Fruit fly (Drosophila melanogaster) whole organism, prepupa: ENCODE measurements around the gene CG10650.

ENCODE experiments used
- Blimp-1 ChIP-seq: fragments of 200-800 bp; sonication (Bioruptor generic); optimal IDR thresholded peaks from 3 replicates; lab custom pipeline; 2017; ENCODE audit warnings: missing biosample characterization, missing genetic modification characterization, mild to moderate bottlenecking, moderate library complexity, missing genetic modification reagents
- CG10631 ChIP-seq: fragments of 200-800 bp; sonication (Bioruptor generic); optimal IDR thresholded peaks from 2 replicates; lab custom pipeline; 2016; ENCODE audit warnings: missing biosample characterization, missing genetic modification characterization
- CG11294 ChIP-seq: fragments of 200-800 bp; sonication (Bioruptor generic); IDR thresholded peaks from 2 replicates; pipeline ENCODE4 v1.3.6; 2022; ENCODE audit warnings: missing biosample characterization, missing genetic modification characterization
- CG11762 ChIP-seq: fragments of 200-800 bp; sonication (Bioruptor generic); optimal IDR thresholded peaks from 3 replicates; lab custom pipeline; 2016; ENCODE audit warnings: missing biosample characterization, missing genetic modification characterization; ENCODE audit not compliant: insufficient read depth
- CG11902 ChIP-seq: fragments of 200-800 bp; sonication (Bioruptor generic); optimal IDR thresholded peaks from 3 replicates; lab custom pipeline; 2016; ENCODE audit warnings: missing biosample characterization, missing genetic modification characterization
- CG1621 ChIP-seq: fragments of 200-800 bp; sonication (Bioruptor generic); optimal IDR thresholded peaks from 3 replicates; lab custom pipeline; 2018; ENCODE audit warnings: missing biosample characterization, mild to moderate bottlenecking, missing genetic modification characterization
- CG16779 ChIP-seq: fragments of 200-800 bp; sonication (Bioruptor generic); optimal IDR thresholded peaks from 3 replicates; lab custom pipeline; 2017; ENCODE audit warnings: missing biosample characterization, mild to moderate bottlenecking, missing genetic modification characterization
- CG3032 ChIP-seq: fragments of 200-800 bp; optimal IDR thresholded peaks from 2 replicates; lab custom pipeline; 2019; ENCODE audit warnings: missing biosample characterization, mild to moderate bottlenecking, missing genetic modification characterization, moderate library complexity
- CG32006 ChIP-seq: fragments of 200-800 bp; sonication (Bioruptor generic); optimal IDR thresholded peaks from 3 replicates; lab custom pipeline; 2017; ENCODE audit warnings: missing biosample characterization, mild to moderate bottlenecking, missing genetic modification characterization
- CG34406 ChIP-seq: fragments of 200-800 bp; sonication (Bioruptor generic); optimal IDR thresholded peaks from 3 replicates; lab custom pipeline; 2016; ENCODE audit warnings: missing biosample characterization, missing genetic modification characterization
- CG3919 ChIP-seq: fragments of 200-800 bp; sonication (Bioruptor generic); optimal IDR thresholded peaks from 3 replicates; lab custom pipeline; 2016; ENCODE audit warnings: missing biosample characterization, missing genetic modification characterization
- CG4318 ChIP-seq: fragments of 200-800 bp; sonication (Bioruptor generic); optimal IDR thresholded peaks from 3 replicates; lab custom pipeline; 2017; ENCODE audit warnings: missing biosample characterization, mild to moderate bottlenecking, missing genetic modification characterization
- CG6163 ChIP-seq: fragments of 200-800 bp; sonication (Bioruptor generic); IDR thresholded peaks from 3 replicates; pipeline ENCODE4 v1.3.6; 2022; ENCODE audit warnings: missing biosample characterization, missing genetic modification characterization
- CG6276 ChIP-seq: fragments of 200-800 bp; sonication (Bioruptor generic); optimal IDR thresholded peaks from 2 replicates; lab custom pipeline; 2017; ENCODE audit warnings: missing biosample characterization, mild to moderate bottlenecking, missing genetic modification characterization
- CG6792 ChIP-seq: fragments of 200-800 bp; sonication (Bioruptor generic); optimal IDR thresholded peaks from 3 replicates; lab custom pipeline; 2016; ENCODE audit warnings: missing biosample characterization, missing genetic modification characterization
- CG6808 ChIP-seq: fragments of 200-800 bp; sonication (Bioruptor generic); optimal IDR thresholded peaks from 3 replicates; lab custom pipeline; 2017; ENCODE audit warnings: missing biosample characterization, missing genetic modification characterization, mild to moderate bottlenecking, moderate library complexity, missing genetic modification reagents
- CG6854 ChIP-seq: fragments of 200-800 bp; sonication (Bioruptor generic); optimal IDR thresholded peaks from 2 replicates; lab custom pipeline; 2017; ENCODE audit warnings: missing biosample characterization, mild to moderate bottlenecking, missing genetic modification characterization
- CG7368 ChIP-seq: fragments of 200-800 bp; sonication (Bioruptor generic); optimal IDR thresholded peaks from 3 replicates; lab custom pipeline; 2016; ENCODE audit warnings: missing biosample characterization, missing genetic modification characterization
- CG8119 ChIP-seq: fragments of 200-800 bp; sonication (Bioruptor generic); IDR thresholded peaks from 3 replicates; pipeline ENCODE4 v1.3.6; 2022; ENCODE audit warnings: missing biosample characterization, missing genetic modification characterization
- CG8319 ChIP-seq: fragments of 200-800 bp; sonication (Bioruptor generic); optimal IDR thresholded peaks from 3 replicates; lab custom pipeline; 2016; ENCODE audit warnings: missing biosample characterization, missing genetic modification characterization
- CG8632 ChIP-seq: fragments of 200-800 bp; sonication (Bioruptor generic); optimal IDR thresholded peaks from 3 replicates; lab custom pipeline; 2016; ENCODE audit warnings: missing biosample characterization, missing genetic modification characterization
- CG9139 ChIP-seq: fragments of 200-800 bp; sonication (Bioruptor generic); optimal IDR thresholded peaks from 3 replicates; lab custom pipeline; 2017; ENCODE audit warnings: missing biosample characterization, mild to moderate bottlenecking, missing genetic modification characterization
- Eip78C ChIP-seq: fragments of 200-800 bp; sonication (Bioruptor generic); peaks from one replicate; lab custom pipeline; 2016; ENCODE audit warnings: missing biosample characterization, missing genetic modification characterization
- Eip93F ChIP-seq: fragments of 200-800 bp; sonication (Bioruptor generic); optimal IDR thresholded peaks from 2 replicates; lab custom pipeline; 2016; ENCODE audit warnings: missing biosample characterization, mild to moderate bottlenecking, missing genetic modification characterization
- Ets21C ChIP-seq: fragments of 200-800 bp; sonication (Bioruptor generic); optimal IDR thresholded peaks from 3 replicates; lab custom pipeline; 2016; ENCODE audit warnings: missing biosample characterization, missing genetic modification characterization
- Hr38 ChIP-seq: sonication (Bioruptor generic); optimal IDR thresholded peaks from 2 replicates; lab custom pipeline; 2016; ENCODE audit warnings: missing biosample characterization, missing genetic modification characterization
- Hr39 ChIP-seq: fragments of 200-800 bp; sonication (Bioruptor generic); optimal IDR thresholded peaks from 2 replicates; lab custom pipeline; 2016; ENCODE audit warnings: missing biosample characterization, missing genetic modification characterization
- Hr4 ChIP-seq: fragments of 200-800 bp; sonication (Bioruptor generic); optimal IDR thresholded peaks from 3 replicates; lab custom pipeline; 2016; ENCODE audit warnings: missing biosample characterization, missing genetic modification characterization
- Lpt ChIP-seq: fragments of 200-800 bp; sonication (Bioruptor generic); optimal IDR thresholded peaks from 3 replicates; lab custom pipeline; 2016; ENCODE audit warnings: missing biosample characterization, missing genetic modification characterization
- Met ChIP-seq: fragments of 200-800 bp; sonication (Bioruptor generic); optimal IDR thresholded peaks from 3 replicates; lab custom pipeline; 2016; ENCODE audit warnings: missing biosample characterization, missing genetic modification characterization
- OdsH ChIP-seq: fragments of 200-800 bp; sonication (Bioruptor generic); optimal IDR thresholded peaks from 3 replicates; lab custom pipeline; 2016; ENCODE audit warnings: missing biosample characterization, missing genetic modification characterization
- Sox102F ChIP-seq: fragments of 200-800 bp; sonication (Bioruptor generic); optimal IDR thresholded peaks from 2 replicates; lab custom pipeline; 2016; ENCODE audit warnings: missing biosample characterization, mild to moderate bottlenecking, missing genetic modification characterization
- Sox14 ChIP-seq: fragments of 200-800 bp; sonication (Bioruptor generic); optimal IDR thresholded peaks from 3 replicates; lab custom pipeline; 2016; ENCODE audit warnings: missing biosample characterization, missing genetic modification characterization
- Sox15 ChIP-seq: fragments of 200-800 bp; sonication (Bioruptor generic); optimal IDR thresholded peaks from 3 replicates; lab custom pipeline; 2016; ENCODE audit warnings: missing biosample characterization, missing genetic modification characterization
- achi ChIP-seq: fragments of 200-800 bp; sonication (Bioruptor generic); optimal IDR thresholded peaks from 3 replicates; lab custom pipeline; 2016; ENCODE audit warnings: missing biosample characterization, missing genetic modification characterization
- acj6 ChIP-seq: fragments of 200-800 bp; sonication (Bioruptor generic); optimal IDR thresholded peaks from 3 replicates; lab custom pipeline; 2016; ENCODE audit warnings: missing biosample characterization, missing genetic modification characterization
- cyc ChIP-seq: fragments of 200-800 bp; sonication (Bioruptor generic); optimal IDR thresholded peaks from 3 replicates; lab custom pipeline; 2016; ENCODE audit warnings: missing biosample characterization, missing genetic modification characterization
- dac ChIP-seq: fragments of 200-800 bp; sonication (Bioruptor generic); optimal IDR thresholded peaks from 2 replicates; lab custom pipeline; 2017; ENCODE audit warnings: missing biosample characterization, mild to moderate bottlenecking, missing genetic modification characterization
- dsx ChIP-seq: fragments of 200-800 bp; optimal IDR thresholded peaks from 3 replicates; lab custom pipeline; 2019; ENCODE audit warnings: missing biosample characterization, mild to moderate bottlenecking, missing genetic modification characterization, moderate library complexity; ENCODE audit not compliant: poor library complexity, severe bottlenecking
- fd59A ChIP-seq: fragments of 200-800 bp; sonication (Bioruptor generic); optimal IDR thresholded peaks from 2 replicates; lab custom pipeline; 2017; ENCODE audit warnings: missing biosample characterization, mild to moderate bottlenecking, missing genetic modification characterization, missing genetic modification reagents
- fd85E ChIP-seq: fragments of 200-800 bp; sonication (Bioruptor generic); optimal IDR thresholded peaks from 3 replicates; lab custom pipeline; 2016; ENCODE audit warnings: missing biosample characterization, missing genetic modification characterization
- net ChIP-seq: fragments of 200-800 bp; sonication (Bioruptor generic); optimal IDR thresholded peaks from 3 replicates; lab custom pipeline; 2016; ENCODE audit warnings: missing biosample characterization, missing genetic modification characterization
- salr ChIP-seq, 2 experiments: fragments of 200-800 bp; sonication (Bioruptor generic); optimal IDR thresholded peaks; 3 replicates each; lab custom pipeline; 2016 to 2018; ENCODE audit warnings: missing biosample characterization in 2 of 2, missing genetic modification characterization in 2 of 2, mild to moderate bottlenecking in 1 of 2
- spab ChIP-seq: fragments of 200-800 bp; sonication (Bioruptor generic); optimal IDR thresholded peaks from 2 replicates; lab custom pipeline; 2017; ENCODE audit warnings: missing biosample characterization, mild to moderate bottlenecking, missing genetic modification characterization, missing genetic modification reagents
- svp ChIP-seq: fragments of 200-800 bp; sonication (Bioruptor generic); peaks from one replicate; lab custom pipeline; 2016; ENCODE audit warnings: missing biosample characterization, missing genetic modification characterization
- vri ChIP-seq: fragments of 200-800 bp; sonication (Bioruptor generic); optimal IDR thresholded peaks from 3 replicates; lab custom pipeline; 2016; ENCODE audit warnings: missing biosample characterization, mild to moderate bottlenecking, missing genetic modification characterization

The CG10650 gene

DNA sequence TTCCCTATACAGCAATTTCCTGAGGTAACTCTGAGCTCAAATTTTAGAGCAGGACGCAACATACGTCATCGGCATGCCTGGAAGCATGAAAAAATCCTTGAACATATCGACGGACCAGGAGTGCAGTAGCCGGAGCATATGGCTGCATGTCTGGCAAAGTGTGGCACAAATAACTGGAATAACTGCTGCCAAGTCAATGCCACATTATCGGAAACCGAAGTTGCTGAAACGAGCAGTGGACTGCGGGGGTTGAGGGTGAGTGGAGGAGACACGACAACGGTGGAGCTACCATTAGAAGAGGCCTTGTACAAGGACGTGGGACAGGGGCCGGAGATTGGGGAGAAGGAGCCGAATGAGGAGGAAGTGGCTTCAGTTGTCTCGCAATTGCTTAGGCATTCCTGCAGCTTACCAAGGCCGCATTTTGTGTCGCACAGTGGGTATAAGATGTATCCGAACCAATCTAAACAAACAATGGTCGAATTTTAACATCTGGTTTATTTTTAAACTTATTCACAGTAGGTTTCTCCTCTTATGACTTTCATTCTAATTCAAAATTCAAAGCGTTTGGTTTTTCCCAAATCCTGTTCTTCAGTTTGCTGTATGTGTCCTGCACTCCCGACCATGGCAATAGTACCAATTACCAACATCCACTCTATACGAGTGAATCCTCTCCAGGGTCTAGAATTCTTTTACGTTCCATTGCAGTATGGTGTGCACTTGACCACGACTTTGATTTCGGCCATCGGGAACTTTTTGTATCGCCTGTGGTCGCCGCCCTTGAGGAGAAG, 49.8 kb downstream of the CG10650 start, which contains the start of gene CG46304 (continued):
- TF ChIP-seq CG6854 (GFP tag; lab: Kevin White, UChicago) (no peak), CG16779 (tag; lab: Kevin White, UChicago) (no peak), Hr4 (GFP tag; lab: Kevin White, UChicago) (peak; percentile 23), CG10631 (peak; percentile 53), cyc (GFP tag; lab: Kevin White, UChicago) (peak; percentile 25), vri (GFP tag; lab: Kevin White, UChicago) (no peak), Sox15 (GFP tag; lab: Kevin White, UChicago) (peak; percentile 22), CG11762 (GFP tag; lab: Kevin White, UChicago) (peak; percentile 6), Sox102F (GFP tag; lab: Kevin White, UChicago) (peak; percentile 35), Blimp-1 (no peak), OdsH (GFP tag; lab: Kevin White, UChicago) (peak; percentile 42), Met (peak; percentile 55), spab (peak; percentile 51), acj6 (GFP tag; lab: Kevin White, UChicago) (peak; percentile 32), CG6276 (GFP tag; lab: Kevin White, UChicago) (no peak), net (GFP tag; lab: Kevin White, UChicago) (no peak), Ets21C (peak; percentile 12), CG6808 (peak; percentile 62), CG8119 (GFP tag; lab: Robert Waterston, UW) (no peak), CG1621 (no peak), Lpt (GFP tag; lab: Kevin White, UChicago) (peak; percentile 61), CG34406 (GFP tag; lab: Kevin White, UChicago) (peak; percentile 9), CG3032 (tag; lab: Kevin White, UChicago) (peak; percentile 55), fd85E (no peak), CG8319 (GFP tag; lab: Kevin White, UChicago) (no peak)

DNA sequence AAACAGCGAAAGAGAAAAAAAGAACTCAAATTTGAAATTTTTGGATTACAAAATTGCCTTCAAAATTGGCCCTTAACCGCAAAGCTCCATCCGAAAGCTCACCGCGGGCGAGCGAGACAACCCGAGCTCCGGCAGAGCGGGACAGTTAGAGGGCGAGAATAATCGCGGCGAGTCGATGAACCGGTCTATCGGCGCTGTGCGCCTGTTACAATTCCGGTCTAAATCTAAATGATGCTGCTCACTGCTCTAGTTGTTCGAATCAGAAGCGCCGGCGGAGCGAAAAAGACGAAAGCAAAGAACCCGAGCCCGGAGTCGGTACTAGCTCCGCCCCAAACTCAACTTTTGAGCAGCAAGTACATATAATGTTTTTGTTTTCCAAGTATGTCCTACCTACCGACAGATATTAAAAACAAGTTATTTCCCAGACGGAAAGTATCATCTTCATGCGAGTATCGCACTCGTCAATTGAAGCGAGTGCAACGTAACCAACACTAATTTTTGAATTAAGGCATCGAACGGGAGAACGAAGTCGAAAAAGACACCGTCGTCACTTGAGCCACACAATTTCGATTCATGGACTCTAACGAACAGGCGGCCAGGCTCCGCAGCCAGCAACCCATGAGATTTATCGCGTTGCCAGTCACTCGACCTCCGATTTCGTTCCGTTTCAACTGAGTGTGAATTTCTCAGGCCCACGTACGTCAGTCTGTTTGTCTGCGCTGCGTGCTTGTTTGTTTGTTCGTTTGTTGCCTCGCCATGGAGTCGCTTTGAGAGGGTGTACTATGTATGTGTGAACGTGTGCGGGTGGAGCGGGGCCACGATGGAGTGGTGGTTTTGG, 51.3 kb downstream of the CG10650 start:
- TF ChIP-seq CG8119 (GFP tag; lab: Robert Waterston, UW): no peak
- no peak for TF ChIP-seq OdsH (GFP tag; lab: Kevin White, UChicago)
- TF ChIP-seq CG7368 (GFP tag; lab: Kevin White, UChicago): no peak
- peak; percentile 56 for TF ChIP-seq achi
- TF ChIP-seq CG6792: no peak
- peak; percentile 99 for TF ChIP-seq CG1621
- peak; percentile 35 for TF ChIP-seq dsx (GFP tag; lab: Kevin White, UChicago)
- peak; percentile 66 for TF ChIP-seq Eip93F (GFP tag; lab: Kevin White, UChicago)
- TF ChIP-seq Eip78C (GFP tag; lab: Kevin White, UChicago): peak; percentile 68
- no peak for TF ChIP-seq Hr38
- TF ChIP-seq CG3919: peak; percentile 35
- no peak for TF ChIP-seq salr (GFP tag; optimal IDR thresholded peaks at IDR 0.05; lab: Kevin White, UChicago)
- TF ChIP-seq fd59A: no peak
- TF ChIP-seq CG9139: no peak
- no peak for TF ChIP-seq CG32006 (GFP tag; lab: Kevin White, UChicago)
- TF ChIP-seq CG11902 (GFP tag; lab: Kevin White, UChicago): no peak
- no peak for TF ChIP-seq CG11762 (GFP tag; lab: Kevin White, UChicago)
- no peak for TF ChIP-seq CG6163 (GFP tag; lab: Robert Waterston, UW)
- no peak for TF ChIP-seq dac
- TF ChIP-seq CG6808: peak; percentile 0
- no peak for TF ChIP-seq cyc (GFP tag; lab: Kevin White, UChicago)
- peak; percentile 41 for TF ChIP-seq CG6854 (GFP tag; lab: Kevin White, UChicago)
- no peak for TF ChIP-seq CG11294
- TF ChIP-seq CG34406 (GFP tag; lab: Kevin White, UChicago): no peak
- TF ChIP-seq svp (GFP tag; lab: Kevin White, UChicago): peak; percentile 90
- TF ChIP-seq CG8632 (GFP tag; lab: Kevin White, UChicago): no peak
- TF ChIP-seq vri (GFP tag; lab: Kevin White, UChicago): no peak
- peak; percentile 29 for TF ChIP-seq CG16779 (tag; lab: Kevin White, UChicago)
- TF ChIP-seq Hr39 (GFP tag; lab: Kevin White, UChicago): no peak
- no peak for TF ChIP-seq Sox14 (GFP tag; lab: Kevin White, UChicago)
- no peak for TF ChIP-seq spab
- no peak for TF ChIP-seq CG4318 (GFP tag; lab: Kevin White, UChicago)
